Fruit fly (Drosophila melanogaster) whole organism, adult: Measurements from ENCODE around the gene alpha-Man-Ib.

Experiments
- CG7101 ChIP-seq: fragments of 200-800 bp; sonication (Bioruptor generic); optimal IDR thresholded peaks from 2 replicates; lab custom pipeline; 2018; ENCODE audit warnings: missing biosample characterization, mild to moderate bottlenecking, missing genetic modification characterization, moderate library complexity
- bab1 ChIP-seq: fragments of 200-800 bp; sonication (Bioruptor generic); optimal IDR thresholded peaks from 3 replicates; lab custom pipeline; 2019; ENCODE audit warnings: missing biosample characterization, mild to moderate bottlenecking, missing genetic modification characterization, moderate library complexity
- cic ChIP-seq: fragments of 200-800 bp; sonication (Bioruptor generic); optimal IDR thresholded peaks from 2 replicates; lab custom pipeline; 2017; ENCODE audit warnings: missing biosample characterization, mild to moderate bottlenecking, missing genetic modification characterization, moderate library complexity

- TF ChIP-seq cic (GFP tag; lab: Kevin White, UChicago) = no peak
- TF ChIP-seq bab1 (GFP tag; lab: Kevin White, UChicago) = no peak
- no peak for TF ChIP-seq CG7101
These were observed 47.9 kb downstream of the alpha-Man-Ib start for dm6 chr3R:29064682-29065100.
